Fruit fly (Drosophila melanogaster) whole organism, pupa: Measurements from ENCODE around the gene Ir31a.

Experiments
- CG10348 ChIP-seq: fragments of 200-800 bp; sonication (Bioruptor generic); IDR thresholded peaks from 2 replicates; pipeline ENCODE4 v1.3.6; 2022; ENCODE audit warnings: missing biosample characterization, missing genetic modification characterization
- CG12605 ChIP-seq: fragments of 200-800 bp; sonication (Bioruptor generic); IDR thresholded peaks from 2 replicates; pipeline ENCODE4 v1.3.6; 2022; ENCODE audit warnings: missing biosample characterization, missing genetic modification characterization
- CG13204 ChIP-seq: fragments of 200-800 bp; sonication (Bioruptor generic); optimal IDR thresholded peaks from 2 replicates; lab custom pipeline; 2018; ENCODE audit warnings: missing biosample characterization, mild to moderate bottlenecking, missing genetic modification characterization, moderate library complexity
- CG14655 ChIP-seq: fragments of 200-800 bp; sonication (Bioruptor generic); optimal IDR thresholded peaks from 3 replicates; lab custom pipeline; 2017; ENCODE audit warnings: mild to moderate bottlenecking, missing biosample characterization, missing genetic modification reagents, missing genetic modification characterization
- CG15710 ChIP-seq: fragments of 200-800 bp; sonication (Bioruptor generic); optimal IDR thresholded peaks from 2 replicates; lab custom pipeline; 2018; ENCODE audit warnings: missing biosample characterization, mild to moderate bottlenecking, missing genetic modification characterization, moderate library complexity
- CG17806 ChIP-seq: fragments of 200-800 bp; sonication (Bioruptor generic); optimal IDR thresholded peaks from 2 replicates; lab custom pipeline; 2018; ENCODE audit warnings: missing biosample characterization, mild to moderate bottlenecking, missing genetic modification characterization, moderate library complexity
- CG32121 ChIP-seq: fragments of 200-800 bp; sonication (Bioruptor generic); IDR thresholded peaks from 2 replicates; pipeline ENCODE4 v1.3.6; 2022; ENCODE audit warnings: missing biosample characterization, missing genetic modification characterization
- CG34367 ChIP-seq: fragments of 200-800 bp; sonication (Bioruptor generic); optimal IDR thresholded peaks from 2 replicates; lab custom pipeline; 2018; ENCODE audit warnings: missing biosample characterization, mild to moderate bottlenecking, missing genetic modification characterization
- CG4496 ChIP-seq: fragments of 200-800 bp; sonication (Bioruptor generic); IDR thresholded peaks from 3 replicates; pipeline ENCODE4 v1.3.6; 2022; ENCODE audit warnings: missing biosample characterization, missing genetic modification characterization
- CG8159 ChIP-seq: fragments of 200-800 bp; sonication (Bioruptor generic); optimal IDR thresholded peaks from 3 replicates; lab custom pipeline; 2018; ENCODE audit warnings: missing biosample characterization, mild to moderate bottlenecking, missing genetic modification characterization, moderate library complexity
- CG8301 ChIP-seq: fragments of 200-800 bp; sonication (Bioruptor generic); optimal IDR thresholded peaks from 2 replicates; lab custom pipeline; 2018; ENCODE audit warnings: missing biosample characterization, mild to moderate bottlenecking, missing genetic modification characterization
- CG9948 ChIP-seq: fragments of 200-800 bp; sonication (Bioruptor generic); optimal IDR thresholded peaks from 2 replicates; lab custom pipeline; 2018; ENCODE audit warnings: missing biosample characterization, mild to moderate bottlenecking, missing genetic modification characterization, moderate library complexity
- D1 ChIP-seq: fragments of 200-800 bp; sonication (Bioruptor generic); optimal IDR thresholded peaks from 2 replicates; lab custom pipeline; 2018; ENCODE audit warnings: missing biosample characterization, mild to moderate bottlenecking, missing genetic modification characterization, moderate library complexity
- EcR ChIP-seq: fragments of 200-800 bp; sonication (Bioruptor generic); optimal IDR thresholded peaks from 3 replicates; lab custom pipeline; 2019; ENCODE audit warnings: missing biosample characterization, missing genetic modification characterization, mild to moderate bottlenecking, moderate library complexity, missing genetic modification reagents
- Ets98B ChIP-seq: fragments of 200-800 bp; sonication (Bioruptor generic); IDR thresholded peaks from 2 replicates; pipeline ENCODE4 v1.3.6; 2022; ENCODE audit warnings: missing biosample characterization, missing genetic modification characterization
- Pif1B ChIP-seq: fragments of 200-800 bp; sonication (Bioruptor generic); optimal IDR thresholded peaks from 3 replicates; lab custom pipeline; 2016; ENCODE audit warnings: missing biosample characterization, missing genetic modification characterization
- Snoo ChIP-seq: fragments of 200-800 bp; sonication (Bioruptor generic); optimal IDR thresholded peaks from 3 replicates; lab custom pipeline; 2017; ENCODE audit warnings: missing biosample characterization, mild to moderate bottlenecking, missing genetic modification characterization, inconsistent platforms
- fd96Ca ChIP-seq: fragments of 200-800 bp; sonication (Bioruptor generic); IDR thresholded peaks from 3 replicates; pipeline ENCODE4 v1.3.6; 2022; ENCODE audit warnings: missing biosample characterization, missing genetic modification characterization
- gl ChIP-seq: fragments of 200-800 bp; sonication (Bioruptor generic); optimal IDR thresholded peaks from 2 replicates; lab custom pipeline; 2018; ENCODE audit warnings: missing biosample characterization, mild to moderate bottlenecking, missing genetic modification characterization

The Ir31a gene

DNA sequence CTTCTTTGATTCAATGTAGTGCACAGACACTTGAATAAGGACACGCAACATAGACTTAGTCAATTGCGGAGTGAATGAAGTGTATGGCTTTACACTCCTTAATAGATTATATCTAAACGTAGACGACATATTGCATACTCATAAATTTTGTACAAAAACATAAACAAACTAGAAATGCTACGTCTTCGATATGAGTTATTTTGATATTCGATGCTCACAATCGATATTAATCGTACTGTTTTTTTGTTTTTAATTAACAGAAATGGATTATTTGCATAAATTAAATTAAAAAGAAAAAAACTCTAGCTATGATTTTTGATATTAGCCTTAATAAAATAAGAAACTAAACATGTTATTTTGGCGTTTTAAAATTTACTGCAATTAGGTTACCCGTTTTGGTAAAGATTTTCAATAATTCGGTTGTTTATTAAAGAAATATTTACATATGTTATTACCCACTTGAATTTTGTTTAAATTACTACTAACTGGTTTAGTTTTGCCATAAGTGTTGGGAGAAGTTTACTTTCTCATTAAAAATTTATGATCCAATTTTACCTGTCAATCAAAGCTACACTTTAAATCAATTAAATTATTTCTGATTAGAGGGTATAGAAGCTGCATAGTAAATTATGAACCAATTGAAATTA is at the start of gene Ir31a, which contains the start of the genes CG17768 and LSm-4:
Ir31a (plus strand) TSS at position 558 of the 647 bp plus-strand sequence.
CG17768 (minus strand) TSS at position 196 of the 647 bp plus-strand sequence.
LSm-4 (minus strand) TSS at position 196 of the 647 bp plus-strand sequence.
- TF ChIP-seq Snoo (tag; lab: Kevin White, UChicago): no peak
- TF ChIP-seq CG4496 (GFP tag; lab: Robert Waterston, UW): no peak
- no peak for TF ChIP-seq fd96Ca (GFP tag; lab: Robert Waterston, UW)
- TF ChIP-seq EcR: no peak
- TF ChIP-seq CG8301 (tag; lab: Kevin White, UChicago): no peak
- no peak for TF ChIP-seq CG34367 (tag; lab: Kevin White, UChicago)
- TF ChIP-seq CG17806 (tag; lab: Kevin White, UChicago): no peak
- TF ChIP-seq Pif1B: no peak
- no peak for TF ChIP-seq CG14655
- no peak for TF ChIP-seq CG10348
- TF ChIP-seq CG8159: no peak

DNA sequence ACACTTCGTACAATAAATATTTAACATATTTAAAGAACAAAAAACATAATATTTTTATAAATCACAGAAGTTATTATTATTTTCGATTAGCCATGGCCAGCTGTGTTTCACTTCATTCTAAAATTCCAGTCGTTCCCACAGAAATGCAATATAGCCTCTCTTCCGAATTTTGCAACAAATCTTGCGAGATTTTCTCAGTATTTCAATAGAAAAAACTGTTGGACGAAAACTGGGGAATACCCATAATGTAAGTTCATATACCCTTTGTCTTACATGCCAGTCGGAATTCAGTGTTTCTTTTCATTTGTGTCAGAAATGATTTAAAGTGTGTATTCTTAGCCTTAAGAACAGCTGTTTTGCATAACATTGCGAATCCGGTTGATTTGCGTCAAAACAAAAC is 48.9 kb upstream of the Ir31a start, which contains the start of the genes CtsL4 and ClpP:
CtsL4 (minus strand) TSS at position 90 of the 400 bp plus-strand sequence.
ClpP (plus strand) TSS at position 288 of the 400 bp plus-strand sequence.
- TF ChIP-seq CG34367 (tag; lab: Kevin White, UChicago) (peak; percentile 49), CG17806 (tag; lab: Kevin White, UChicago) (peak; percentile 26), Snoo (tag; lab: Kevin White, UChicago) (peak; percentile 42), D1 (tag; lab: Kevin White, UChicago) (no peak), CG15710 (tag; lab: Kevin White, UChicago) (peak; percentile 51), CG32121 (no peak), Ets98B (GFP tag; lab: Robert Waterston, UW) (no peak)

DNA sequence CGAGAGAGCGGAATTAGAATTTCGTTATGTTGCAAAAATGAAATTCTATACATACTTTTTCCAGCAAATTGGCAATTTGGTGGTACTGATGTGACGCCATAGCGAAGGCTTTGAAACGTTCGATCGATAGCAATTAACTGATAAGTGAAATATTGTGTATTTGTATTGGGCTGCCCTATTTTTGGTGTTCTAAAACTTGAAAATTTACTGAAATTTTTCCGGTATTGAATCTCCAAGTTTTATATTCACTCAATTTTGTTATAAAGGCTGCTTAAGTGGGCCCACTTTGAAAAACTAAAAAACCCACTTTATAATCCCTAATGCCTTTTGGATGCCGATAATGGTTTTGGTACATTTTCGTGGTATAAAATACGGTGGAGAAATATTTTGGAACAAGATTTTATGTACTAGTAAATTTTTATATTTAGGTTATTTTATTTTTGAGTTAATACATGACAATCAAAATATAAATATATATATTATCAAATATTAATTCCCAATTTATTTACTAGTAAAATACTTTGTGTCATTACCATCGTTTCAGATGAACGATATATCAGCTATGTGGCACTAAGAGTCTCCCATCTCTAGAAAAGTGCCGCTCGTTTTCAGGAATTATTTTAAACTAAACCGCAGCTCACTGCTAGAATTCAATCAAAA is 42.8 kb upstream of the Ir31a start, which contains the start of the genes Cand1 and pim:
Cand1 (minus strand) TSS at position 300 of the 660 bp plus-strand sequence.
pim (plus strand) TSS at position 582 of the 660 bp plus-strand sequence.
- TF ChIP-seq CG34367 (tag; lab: Kevin White, UChicago): no peak
- no peak for TF ChIP-seq CG15710 (tag; lab: Kevin White, UChicago)
- TF ChIP-seq CG8301 (tag; lab: Kevin White, UChicago): no peak
- TF ChIP-seq CG13204 (GFP tag; lab: Kevin White, UChicago): no peak
- TF ChIP-seq EcR: no peak
- TF ChIP-seq, all 21 proteins: peak for 0

DNA sequence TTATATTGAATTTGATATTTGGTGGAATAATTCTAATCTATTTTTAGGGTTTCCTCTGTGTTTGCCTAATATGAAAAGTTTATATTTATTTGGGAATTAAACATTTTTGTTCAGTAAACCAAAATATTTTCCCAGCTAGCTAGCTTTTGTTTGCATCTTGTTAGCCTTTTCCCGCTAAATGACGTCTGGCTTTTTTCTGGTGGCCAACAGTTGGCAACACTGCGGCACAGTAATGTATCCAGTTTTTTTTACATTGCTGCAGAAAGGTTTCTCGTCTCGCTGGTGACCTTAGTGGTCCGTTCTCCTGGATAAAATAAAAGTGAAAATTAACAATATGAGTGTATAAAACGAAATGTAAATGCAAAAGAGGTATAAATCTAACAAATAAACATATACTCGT is 41.1 kb upstream of the Ir31a start, which contains the start of gene lft:
lft (plus strand) TSS at position 243 of the 400 bp plus-strand sequence.
- TF ChIP-seq EcR: no peak
- TF ChIP-seq Ets98B (GFP tag; lab: Robert Waterston, UW): no peak
- no peak for TF ChIP-seq CG8159
- TF ChIP-seq CG13204 (GFP tag; lab: Kevin White, UChicago): no peak
- TF ChIP-seq gl (tag; lab: Kevin White, UChicago): no peak
- no peak for TF ChIP-seq CG9948
- no peak for TF ChIP-seq CG4496 (GFP tag; lab: Robert Waterston, UW)
- TF ChIP-seq CG17806 (tag; lab: Kevin White, UChicago): no peak

DNA sequence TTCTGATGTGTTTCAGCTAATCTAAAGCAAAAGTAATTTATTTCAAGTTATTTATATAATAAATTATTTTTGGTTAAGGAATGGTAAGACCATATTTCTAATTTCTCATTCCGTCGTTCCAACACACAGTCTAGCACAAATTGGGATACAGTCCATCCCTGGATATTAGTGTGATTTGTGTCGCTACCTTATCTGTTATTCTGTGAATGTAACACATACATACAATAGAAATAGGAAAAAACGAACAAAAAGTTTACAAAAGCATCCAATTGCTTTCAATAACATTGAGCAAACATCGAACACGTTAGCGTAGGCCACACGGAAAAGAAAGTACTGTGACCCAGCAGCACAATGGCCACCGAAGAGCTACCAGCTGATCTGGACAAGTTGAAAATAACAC is 38.8 kb upstream of the Ir31a start, which contains the start of gene CG5056:
CG5056 (plus strand) TSS at position 168 of the 400 bp plus-strand sequence.
- TF ChIP-seq CG15710 (tag; lab: Kevin White, UChicago) (peak; percentile 40), Ets98B (GFP tag; lab: Robert Waterston, UW) (peak; percentile 29; the same call in 1 of the 2 replicates), Snoo (tag; lab: Kevin White, UChicago) (peak; percentile 2), gl (tag; lab: Kevin White, UChicago) (peak; percentile 57), CG10348 (no peak), CG8301 (tag; lab: Kevin White, UChicago) (no peak), D1 (tag; lab: Kevin White, UChicago) (no peak), fd96Ca (GFP tag; lab: Robert Waterston, UW) (no peak), CG9948 (peak; percentile 30), CG34367 (tag; lab: Kevin White, UChicago) (peak; percentile 32), CG17806 (tag; lab: Kevin White, UChicago) (peak; percentile 6), CG12605 (GFP tag; lab: Robert Waterston, UW) (peak; percentile 11; the same call in 1 of the 2 replicates), EcR (no peak), CG32121 (peak; percentile 41; the same call in 1 of the 2 replicates), CG13204 (GFP tag; lab: Kevin White, UChicago) (no peak)

DNA sequence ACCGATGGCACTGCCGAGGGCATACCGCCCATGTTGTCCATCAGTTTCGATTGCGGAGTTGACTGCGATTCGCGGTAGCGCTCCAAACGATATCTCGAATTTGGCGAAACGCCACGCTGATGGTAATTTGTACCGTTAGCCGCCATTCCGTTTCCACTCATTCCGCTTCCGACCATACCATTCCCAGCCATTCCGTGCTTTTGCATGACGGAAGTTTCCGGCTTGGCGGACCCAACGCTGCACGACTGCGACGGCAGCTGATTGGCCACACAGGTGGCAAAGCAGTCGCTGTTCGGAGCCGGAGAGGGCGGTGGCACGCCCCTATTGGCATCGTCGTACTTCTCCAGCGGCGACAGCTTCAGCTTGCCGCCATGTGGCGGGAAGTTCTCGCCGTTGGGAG is 33.1 kb upstream of the Ir31a start:
- no peak for TF ChIP-seq Ets98B (GFP tag; lab: Robert Waterston, UW)
- no peak for TF ChIP-seq gl (tag; lab: Kevin White, UChicago)
- TF ChIP-seq Pif1B: no peak
- no peak for TF ChIP-seq CG8159
- TF ChIP-seq CG17806 (tag; lab: Kevin White, UChicago): no peak
- no peak for TF ChIP-seq CG15710 (tag; lab: Kevin White, UChicago)
- no peak for TF ChIP-seq D1 (tag; lab: Kevin White, UChicago)
- no peak for TF ChIP-seq CG10348
- TF ChIP-seq fd96Ca (GFP tag; lab: Robert Waterston, UW): no peak
- TF ChIP-seq, all 21 proteins: peak for 0
